Worm (Caenorhabditis elegans): ENCODE data around the gene fip-4.
"Not testable (repeated sequence)": the region's sequence is repeated elsewhere in the genome, so short reads cannot be mapped to it uniquely, and the experiment has no call there.

fip-4 gene

DNA sequence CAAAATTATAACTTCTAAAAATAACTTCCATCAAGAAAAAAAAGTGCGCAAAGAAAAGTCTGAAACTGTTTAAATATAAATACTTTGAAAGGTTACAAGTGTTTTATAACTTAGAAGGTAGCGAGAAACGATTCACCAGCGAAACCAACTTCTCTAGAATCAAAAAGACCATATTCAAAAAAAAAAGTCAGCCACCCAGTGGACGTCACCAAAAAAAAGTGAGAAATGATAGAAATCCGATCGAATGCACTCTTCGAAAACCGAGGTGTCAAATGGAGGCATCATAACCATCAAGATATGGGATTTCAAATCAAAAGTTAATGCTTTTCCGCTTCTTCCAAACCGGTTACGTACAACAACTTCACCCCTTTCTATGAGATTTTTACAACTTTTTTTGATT is 24.6 kb downstream of the fip-4 start:
- TF ChIP-seq ztf-29 (GFP tag; IDR thresholded peaks at IDR 0.05) (no peak), T22C8.4 (GFP tag; IDR thresholded peaks at IDR 0.05) (no peak), ztf-23 (GFP tag; IDR thresholded peaks at IDR 0.05) (no peak), flt-1 (GFP tag; IDR thresholded peaks at IDR 0.05) (no peak), med-1 (GFP tag; optimal IDR thresholded peaks at IDR 0.05; ENCODE audit: insufficient read depth) (no peak), cog-1 (tag; optimal IDR thresholded peaks at IDR 0.05) (no peak), tab-1 (GFP tag; IDR thresholded peaks at IDR 0.05) (no peak), klf-2 (GFP tag; conservative IDR thresholded peaks at IDR 0.05) (no peak), ref-1 (GFP tag; conservative IDR thresholded peaks at IDR 0.05) (no peak)

DNA sequence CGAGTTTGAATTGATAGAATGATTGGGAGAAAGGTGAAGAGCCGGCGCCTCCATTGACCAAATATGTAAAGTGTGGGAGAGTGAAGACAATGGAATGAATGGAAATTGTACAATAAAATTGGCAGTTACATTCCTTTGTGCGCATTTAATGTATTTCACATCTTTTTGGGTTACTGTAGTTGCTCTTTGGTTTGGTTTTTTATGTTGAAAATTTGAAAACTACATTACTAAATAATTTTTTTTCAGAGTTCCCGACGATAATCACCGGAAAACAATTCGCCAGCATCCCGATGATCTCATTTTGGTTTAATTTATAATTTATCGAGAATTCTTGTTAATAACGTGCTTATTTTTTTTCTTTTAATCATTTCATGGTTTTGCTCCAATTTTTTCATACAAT is 30.1 kb downstream of the fip-4 start, which contains the start of gene C10B5.1:
Gene C10B5.1 (plus strand): TSS at position 301 of the 400 bp plus-strand sequence.
- TF ChIP-seq flt-1 (GFP tag; IDR thresholded peaks at IDR 0.05) (no peak), ztf-29 (GFP tag; IDR thresholded peaks at IDR 0.05) (no peak), klf-2 (GFP tag; conservative IDR thresholded peaks at IDR 0.05) (no peak), cog-1 (tag; optimal IDR thresholded peaks at IDR 0.05) (no peak), T22C8.4 (GFP tag; IDR thresholded peaks at IDR 0.05) (no peak), tab-1 (GFP tag; IDR thresholded peaks at IDR 0.05) (no peak), ztf-23 (GFP tag; IDR thresholded peaks at IDR 0.05) (no peak), ref-1 (GFP tag; conservative IDR thresholded peaks at IDR 0.05) (no peak), med-1 (GFP tag; optimal IDR thresholded peaks at IDR 0.05; ENCODE audit: insufficient read depth) (no peak)

DNA sequence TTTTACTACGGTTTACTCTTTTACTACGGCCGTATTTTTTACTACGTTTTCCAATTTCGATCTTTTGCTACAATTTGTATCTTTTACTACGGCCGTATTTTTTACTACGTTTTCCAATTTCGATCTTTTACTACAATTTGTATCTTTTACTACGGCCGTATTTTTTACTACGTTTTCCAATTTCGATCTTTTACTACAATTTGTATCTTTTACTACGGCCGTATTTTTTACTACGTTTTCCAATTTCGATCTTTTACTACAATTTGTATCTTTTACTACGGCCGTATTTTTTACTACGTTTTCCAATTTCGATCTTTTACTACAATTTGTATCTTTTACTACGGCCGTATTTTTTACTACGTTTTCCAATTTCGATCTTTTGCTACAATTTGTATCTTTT is 36.3 kb downstream of the fip-4 start, which contains the start of gene F25G6.1:
Gene F25G6.1 (plus strand): TSS at position 301 of the 400 bp plus-strand sequence.
- TF ChIP-seq cog-1 (tag; optimal IDR thresholded peaks at IDR 0.05); med-1 (GFP tag; optimal IDR thresholded peaks at IDR 0.05; ENCODE audit: insufficient read depth); klf-2 (GFP tag; conservative IDR thresholded peaks at IDR 0.05): not testable (repeated sequence)

- TF ChIP-seq ztf-23 (GFP tag; IDR thresholded peaks at IDR 0.05): no peak
- TF ChIP-seq tab-1 (GFP tag; IDR thresholded peaks at IDR 0.05): no peak
- no peak for TF ChIP-seq klf-2 (GFP tag; conservative IDR thresholded peaks at IDR 0.05)
- TF ChIP-seq med-1 (GFP tag; optimal IDR thresholded peaks at IDR 0.05; ENCODE audit: insufficient read depth): no peak
- no peak for TF ChIP-seq T22C8.4 (GFP tag; IDR thresholded peaks at IDR 0.05)
- no peak for TF ChIP-seq flt-1 (GFP tag; IDR thresholded peaks at IDR 0.05)
- no peak for TF ChIP-seq ztf-29 (GFP tag; IDR thresholded peaks at IDR 0.05)
- no peak for TF ChIP-seq ref-1 (GFP tag; conservative IDR thresholded peaks at IDR 0.05)
- TF ChIP-seq cog-1 (tag; optimal IDR thresholded peaks at IDR 0.05): no peak
These were observed 41.2 kb downstream of the fip-4 start, which contains the start of the genes F25G6.9 and symk-1 for ce11 chrV:8569841-8570361. F25G6.9 (minus strand) TSS chrV:8570000. symk-1 (plus strand) TSS chrV:8570311.

DNA sequence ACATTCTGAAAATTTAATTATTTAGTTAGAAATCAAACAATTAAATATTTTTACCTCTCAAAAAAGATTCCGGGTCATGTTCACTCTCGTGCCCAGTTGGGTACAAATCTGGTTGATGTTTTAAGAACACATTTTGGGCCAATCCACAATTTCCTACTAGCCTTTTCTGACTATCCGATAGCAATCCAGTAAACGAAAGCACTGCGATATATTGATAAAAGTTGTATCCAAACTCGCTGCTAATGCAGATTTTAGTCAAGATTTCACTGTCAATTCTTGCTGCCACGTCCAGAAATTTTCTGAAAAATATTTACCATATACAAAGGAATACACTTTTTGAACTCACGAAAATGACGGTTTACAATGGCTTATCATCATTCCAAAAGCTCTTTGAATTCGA is 41.9 kb downstream of the fip-4 start:
- TF ChIP-seq T22C8.4 (GFP tag; IDR thresholded peaks at IDR 0.05) (no peak), ztf-29 (GFP tag; IDR thresholded peaks at IDR 0.05) (no peak), tab-1 (GFP tag; IDR thresholded peaks at IDR 0.05) (no peak), klf-2 (GFP tag; conservative IDR thresholded peaks at IDR 0.05) (no peak), flt-1 (GFP tag; IDR thresholded peaks at IDR 0.05) (no peak), ztf-23 (GFP tag; IDR thresholded peaks at IDR 0.05) (no peak), ref-1 (GFP tag; conservative IDR thresholded peaks at IDR 0.05) (no peak), cog-1 (tag; optimal IDR thresholded peaks at IDR 0.05) (no peak), med-1 (GFP tag; optimal IDR thresholded peaks at IDR 0.05; ENCODE audit: insufficient read depth) (no peak)

- TF ChIP-seq ztf-23 (GFP tag; IDR thresholded peaks at IDR 0.05): no peak
These were observed 46.0 kb downstream of the fip-4 start, which contains the start of gene F25G6.8 for ce11 chrV:8565075-8565474. F25G6.8 (minus strand) TSS chrV:8565175.
